Worm (Caenorhabditis elegans): ENCODE results near the gene ndab-2.
A peak's percentile ranks its signal among the peaks of the same experiment; 100 is the strongest.

ndab-2 gene

ce11 chrIII:7142172-7142601 lies 38.4 kb upstream of the ndab-2 start (continued):
- 0 out of 2 replicates have a peak, but pooled peaks have one; percentile 6 for TF ChIP-seq lin-1 (GFP tag; IDR thresholded peaks at IDR 0.05)
- peak; percentile 61; the same call in 1 of the 2 replicates for TF ChIP-seq ceh-44 (GFP tag; IDR thresholded peaks at IDR 0.05)
- peak; percentile 62 for TF ChIP-seq arid-1 (GFP tag; conservative IDR thresholded peaks at IDR 0.05)
- TF ChIP-seq dmd-6 (GFP tag; IDR thresholded peaks at IDR 0.05), result no peak
- TF ChIP-seq ceh-62 (tag; optimal IDR thresholded peaks at IDR 0.05), result no peak
- TF ChIP-seq mdt-29 (GFP tag; IDR thresholded peaks at IDR 0.05), result peak; percentile 55
- peak; percentile 39; the same call in 1 of the 2 replicates for TF ChIP-seq tra-1 (GFP tag; IDR thresholded peaks at IDR 0.05)
- 0 out of 2 replicates have a peak, but pooled peaks have one; percentile 56 for TF ChIP-seq daf-19 (GFP tag; conservative IDR thresholded peaks at IDR 0.05)
- TF ChIP-seq unc-130 (GFP tag; optimal IDR thresholded peaks at IDR 0.05), result no peak
- no peak for TF ChIP-seq F44E2.7 (GFP tag; IDR thresholded peaks at IDR 0.05)
- TF ChIP-seq Y75B8A.6 (GFP tag; IDR thresholded peaks at IDR 0.05), result no peak
- TF ChIP-seq hif-1 (tag; optimal IDR thresholded peaks at IDR 0.05), result no peak
- TF ChIP-seq ztf-7 (tag; optimal IDR thresholded peaks at IDR 0.05), result no peak
- TF ChIP-seq ZK546.5 (tag; optimal IDR thresholded peaks at IDR 0.05), result no peak
- peak in 1 of 2 experiments; percentile 9 for TF ChIP-seq daf-16 (GFP tag; optimal IDR thresholded peaks at IDR 0.05)
- peak; percentile 59 for TF ChIP-seq daf-16 (tag; optimal IDR thresholded peaks at IDR 0.05)
- TF ChIP-seq spr-3 (GFP tag; optimal IDR thresholded peaks at IDR 0.05), result no peak
- no peak for TF ChIP-seq cey-2 (tag; optimal IDR thresholded peaks at IDR 0.05; ENCODE audit: borderline replicate concordance, insufficient read depth)
- no peak for TF ChIP-seq ctbp-1 (GFP tag; IDR thresholded peaks at IDR 0.05)
- TF ChIP-seq pqm-1 (tag; optimal IDR thresholded peaks at IDR 0.05), result no peak
- TF ChIP-seq madf-5 (GFP tag; IDR thresholded peaks at IDR 0.05), result no peak
- no peak for TF ChIP-seq zfp-3 (GFP tag; conservative IDR thresholded peaks at IDR 0.05)
- TF ChIP-seq lin-39 (tag; optimal IDR thresholded peaks at IDR 0.05), result no peak
- TF ChIP-seq zfp-2 (tag; optimal IDR thresholded peaks at IDR 0.05), result no peak
- no peak for TF ChIP-seq madf-9 (GFP tag; conservative IDR thresholded peaks at IDR 0.05)
- TF ChIP-seq nhr-11 (tag; optimal IDR thresholded peaks at IDR 0.05), result no peak
- TF ChIP-seq jun-1 (tag; optimal IDR thresholded peaks at IDR 0.05), result no peak
- peak; percentile 71; the same call in 1 of the 2 replicates for TF ChIP-seq php-3 (GFP tag; IDR thresholded peaks at IDR 0.05)
- TF ChIP-seq gei-8 (GFP tag; optimal IDR thresholded peaks at IDR 0.05), result no peak
- TF ChIP-seq zip-2 (tag; optimal IDR thresholded peaks at IDR 0.05), result no peak
- no peak for TF ChIP-seq aly-2 (tag; optimal IDR thresholded peaks at IDR 0.05)
- TF ChIP-seq mxl-2 (GFP tag; conservative IDR thresholded peaks at IDR 0.05), result no peak
- TF ChIP-seq egl-27 (tag; optimal IDR thresholded peaks at IDR 0.05), result no peak
- TF ChIP-seq rbr-2 (tag; optimal IDR thresholded peaks at IDR 0.05), result peak; percentile 28
- TF ChIP-seq fkh-10 (GFP tag; optimal IDR thresholded peaks at IDR 0.05), result no peak
- no peak for TF ChIP-seq ceh-82 (tag; optimal IDR thresholded peaks at IDR 0.05)
- no peak for TF ChIP-seq unc-39 (tag; optimal IDR thresholded peaks at IDR 0.05)
- peak; percentile 68 for TF ChIP-seq F49E8.2 (tag; optimal IDR thresholded peaks at IDR 0.05; ENCODE audit: borderline replicate concordance)
- TF ChIP-seq spr-1 (tag; optimal IDR thresholded peaks at IDR 0.05), result peak; percentile 47
- TF ChIP-seq snpc-1.2 (GFP tag; IDR thresholded peaks at IDR 0.05), result peak; percentile 71
- peak in 1 of 2 experiments; percentile 28 for TF ChIP-seq unc-62 (GFP tag; optimal IDR thresholded peaks at IDR 0.05 in 1 of 2)
- no peak for TF ChIP-seq unc-62 (tag; optimal IDR thresholded peaks at IDR 0.05)
- no peak for TF ChIP-seq daf-8 (GFP tag; IDR thresholded peaks at IDR 0.05)
- TF ChIP-seq hlh-30 (tag; optimal IDR thresholded peaks at IDR 0.05; ENCODE audit: insufficient read depth), result peak; percentile 65
- no peak for TF ChIP-seq egl-43 (GFP tag; IDR thresholded peaks at IDR 0.05)
- no peak for TF ChIP-seq mxl-3 (GFP tag; optimal IDR thresholded peaks at IDR 0.05)
- TF ChIP-seq ceh-32 (tag; optimal IDR thresholded peaks at IDR 0.05; ENCODE audit: poor library complexity), result no peak

All from whole organism, L4 larva.